Fruit fly (Drosophila melanogaster) whole organism, embryonic: ENCODE measurements around the gene Tnks.
A peak's percentile ranks its signal among the peaks of the same experiment; 100 is the strongest.

Experiments
- BEAF-32 ChIP-seq: fragments of 200-800 bp; sonication (Bioruptor generic); optimal IDR thresholded peaks from 3 replicates; lab custom pipeline; 2017; ENCODE audit warnings: missing biosample characterization, missing genetic modification characterization, mild to moderate bottlenecking, moderate library complexity, missing genetic modification reagents
- CG10565 ChIP-seq: fragments of 200-800 bp; sonication (Bioruptor generic); optimal IDR thresholded peaks from 3 replicates; lab custom pipeline; 2016; ENCODE audit warnings: missing biosample characterization, mild to moderate bottlenecking, missing genetic modification characterization
- CG11504 ChIP-seq: fragments of 200-800 bp; sonication (Bioruptor generic); optimal IDR thresholded peaks from 3 replicates; lab custom pipeline; 2019; ENCODE audit warnings: missing biosample characterization, mild to moderate bottlenecking, missing genetic modification characterization, moderate library complexity
- CG11723 ChIP-seq: fragments of 200-800 bp; sonication (Bioruptor generic); optimal IDR thresholded peaks from 2 replicates; lab custom pipeline; 2017; ENCODE audit warnings: missing biosample characterization, mild to moderate bottlenecking, missing genetic modification characterization
- CG15011 ChIP-seq: fragments of 200-800 bp; sonication (Bioruptor generic); optimal IDR thresholded peaks from 3 replicates; lab custom pipeline; 2018; ENCODE audit warnings: missing biosample characterization, mild to moderate bottlenecking, missing genetic modification characterization
- CG15514 ChIP-seq: fragments of 200-800 bp; sonication (Bioruptor generic); optimal IDR thresholded peaks from 3 replicates; lab custom pipeline; 2017; ENCODE audit warnings: missing biosample characterization, missing genetic modification characterization, mild to moderate bottlenecking, moderate library complexity, missing genetic modification reagents
- CG17361 ChIP-seq: fragments of 200-800 bp; sonication (Bioruptor generic); IDR thresholded peaks from 3 replicates; pipeline ENCODE4 v1.3.6; 2022; ENCODE audit warnings: missing biosample characterization, missing genetic modification characterization
- CG2712 ChIP-seq: fragments of 200-800 bp; optimal IDR thresholded peaks from 3 replicates; lab custom pipeline; 2019; ENCODE audit warnings: missing biosample characterization, mild to moderate bottlenecking, missing genetic modification characterization, moderate library complexity
- CG34422 ChIP-seq: fragments of 200-800 bp; sonication (Bioruptor generic); IDR thresholded peaks from 3 replicates; pipeline ENCODE4 v1.3.6; 2022; ENCODE audit warnings: missing biosample characterization, missing genetic modification characterization
- CG4404 ChIP-seq: fragments of 200-800 bp; sonication (Bioruptor generic); IDR thresholded peaks from 2 replicates; pipeline ENCODE4 v1.3.6; 2022; ENCODE audit warnings: missing biosample characterization, missing genetic modification characterization
- CG6791 ChIP-seq: fragments of 200-800 bp; sonication (Bioruptor generic); IDR thresholded peaks from 3 replicates; pipeline ENCODE4 v1.3.6; 2022; ENCODE audit warnings: missing biosample characterization, missing genetic modification characterization; ENCODE audit not compliant: partially characterized antibody
- CG7271 ChIP-seq: fragments of 200-800 bp; sonication (Bioruptor generic); optimal IDR thresholded peaks from 2 replicates; lab custom pipeline; 2018; ENCODE audit warnings: missing biosample characterization, mild to moderate bottlenecking, missing genetic modification characterization, moderate library complexity
- CG7556 ChIP-seq: fragments of 200-800 bp; sonication (Bioruptor generic); optimal IDR thresholded peaks from 2 replicates; lab custom pipeline; 2017; ENCODE audit warnings: missing biosample characterization, mild to moderate bottlenecking, missing genetic modification characterization
- CG7928 ChIP-seq: fragments of 200-800 bp; sonication (Bioruptor generic); optimal IDR thresholded peaks from 2 replicates; lab custom pipeline; 2017; ENCODE audit warnings: missing biosample characterization, mild to moderate bottlenecking, missing genetic modification characterization
- CG7963 ChIP-seq: fragments of 200-800 bp; sonication (Bioruptor generic); IDR thresholded peaks from 3 replicates; pipeline ENCODE4 v1.3.6; 2022; ENCODE audit warnings: missing biosample characterization, missing genetic modification characterization; ENCODE audit not compliant: partially characterized antibody
- CG9797 ChIP-seq: fragments of 200-800 bp; sonication (Bioruptor generic); optimal IDR thresholded peaks from 3 replicates; lab custom pipeline; 2018; ENCODE audit warnings: missing biosample characterization, mild to moderate bottlenecking, missing genetic modification characterization
- CG9817 ChIP-seq: fragments of 200-800 bp; sonication (Bioruptor generic); optimal IDR thresholded peaks from 2 replicates; lab custom pipeline; 2018; ENCODE audit warnings: missing biosample characterization, mild to moderate bottlenecking, missing genetic modification characterization, moderate library complexity
- Chrac-16 ChIP-seq: fragments of 200-800 bp; sonication (Bioruptor generic); optimal IDR thresholded peaks from 3 replicates; lab custom pipeline; 2016; ENCODE audit warnings: missing biosample characterization, missing genetic modification characterization
- CrebB ChIP-seq: fragments of 200-800 bp; sonication (Bioruptor generic); optimal IDR thresholded peaks from 3 replicates; lab custom pipeline; 2018; ENCODE audit warnings: missing biosample characterization, mild to moderate bottlenecking, missing genetic modification characterization
- Dll ChIP-seq: fragments of 200-800 bp; sonication (Bioruptor generic); IDR thresholded peaks from 4 replicates; pipeline ENCODE4 v1.3.6; 2022; ENCODE audit warnings: missing biosample characterization, missing genetic modification characterization; ENCODE audit not compliant: partially characterized antibody
- GATAe ChIP-seq: fragments of 200-800 bp; sonication (Bioruptor generic); conservative IDR thresholded peaks from 2 replicates; pipeline ENCODE4 v1.3.6; 2022; ENCODE audit warnings: missing biosample characterization, missing genetic modification characterization
- HLH4C ChIP-seq: fragments of 200-800 bp; sonication (Bioruptor generic); IDR thresholded peaks from 3 replicates; pipeline ENCODE4 v1.3.6; 2022; ENCODE audit warnings: missing biosample characterization, missing genetic modification characterization; ENCODE audit not compliant: partially characterized antibody
- NFAT ChIP-seq: fragments of 200-800 bp; sonication (Bioruptor generic); IDR thresholded peaks from 2 replicates; pipeline ENCODE4 v1.3.6; 2022; ENCODE audit warnings: missing biosample characterization, missing genetic modification characterization
- PHDP ChIP-seq: fragments of 200-800 bp; sonication (Bioruptor generic); optimal IDR thresholded peaks from 3 replicates; lab custom pipeline; 2018; ENCODE audit warnings: missing biosample characterization, mild to moderate bottlenecking, missing genetic modification characterization, moderate library complexity
- Ravus ChIP-seq: fragments of 200-800 bp; sonication (Bioruptor generic); IDR thresholded peaks from 2 replicates; pipeline ENCODE4 v1.3.6; 2022; ENCODE audit warnings: missing biosample characterization, missing genetic modification characterization
- ac ChIP-seq: fragments of 200-800 bp; sonication (Bioruptor generic); optimal IDR thresholded peaks from 3 replicates; lab custom pipeline; 2017; ENCODE audit warnings: missing biosample characterization, mild to moderate bottlenecking, missing genetic modification characterization
- amos ChIP-seq: fragments of 200-800 bp; sonication (Bioruptor generic); IDR thresholded peaks from 2 replicates; pipeline ENCODE4 v1.3.6; 2022; ENCODE audit warnings: missing biosample characterization, missing genetic modification characterization; ENCODE audit not compliant: partially characterized antibody
- ase ChIP-seq: fragments of 200-800 bp; sonication (Bioruptor generic); IDR thresholded peaks from 3 replicates; pipeline ENCODE4 v1.3.6; 2022; ENCODE audit warnings: missing biosample characterization, missing genetic modification characterization
- az2 ChIP-seq: fragments of 200-800 bp; sonication (Bioruptor generic); optimal IDR thresholded peaks from 3 replicates; lab custom pipeline; 2016; ENCODE audit warnings: missing biosample characterization, missing genetic modification characterization
- bsh ChIP-seq, 2 experiments: fragments of 200-800 bp; sonication (Bioruptor generic); optimal IDR thresholded peaks; 2 replicates each; lab custom pipeline; 2017 to 2018; ENCODE audit warnings: mild to moderate bottlenecking in 2 of 2, missing biosample characterization in 2 of 2, missing genetic modification characterization in 2 of 2, moderate library complexity in 1 of 2
- chm ChIP-seq: fragments of 200-800 bp; sonication (Bioruptor generic); IDR thresholded peaks from 2 replicates; pipeline ENCODE4 v1.3.6; 2022; ENCODE audit warnings: missing biosample characterization, missing genetic modification characterization
- eve ChIP-seq, 2 experiments: fragments of >200 bp; optimal IDR thresholded peaks; 2 replicates each; lab custom pipeline; 2017; ENCODE audit warnings: missing biosample characterization in 2 of 2, missing genetic modification characterization in 2 of 2
- exex ChIP-seq: fragments of 200-800 bp; sonication (Bioruptor generic); optimal IDR thresholded peaks from 4 replicates; lab custom pipeline; 2018; ENCODE audit warnings: missing biosample characterization, mild to moderate bottlenecking, missing genetic modification characterization, moderate library complexity
- fd96Cb ChIP-seq: fragments of 200-800 bp; sonication (Bioruptor generic); optimal IDR thresholded peaks from 2 replicates; lab custom pipeline; 2018; ENCODE audit warnings: missing biosample characterization, mild to moderate bottlenecking, missing genetic modification characterization, moderate library complexity
- ftz-f1 ChIP-seq: fragments of 200-800 bp; sonication (Bioruptor generic); optimal IDR thresholded peaks from 2 replicates; lab custom pipeline; 2016; ENCODE audit warnings: missing biosample characterization, missing genetic modification characterization
- gfzf ChIP-seq: fragments of 200-800 bp; sonication (Bioruptor generic); optimal IDR thresholded peaks from 2 replicates; lab custom pipeline; 2016; ENCODE audit warnings: missing biosample characterization, mild to moderate bottlenecking, missing genetic modification characterization, moderate library complexity
- gro ChIP-seq: fragments of 200-800 bp; sonication (Bioruptor generic); optimal IDR thresholded peaks from 2 replicates; lab custom pipeline; 2016; ENCODE audit warnings: missing biosample characterization, missing genetic modification characterization
- kah ChIP-seq: fragments of 200-800 bp; sonication (Bioruptor generic); optimal IDR thresholded peaks from 2 replicates; lab custom pipeline; 2018; ENCODE audit warnings: missing biosample characterization, mild to moderate bottlenecking, missing genetic modification characterization
- lola ChIP-seq, 3 experiments: fragments of >200 bp in 2 of 3; fragments of 200-800 bp in 1 of 3; sonication (Bioruptor generic) in 1 of 3; optimal IDR thresholded peaks; 2 replicates each; lab custom pipeline; 2017 to 2019; ENCODE audit warnings: missing biosample characterization in 3 of 3, missing genetic modification characterization in 3 of 3, mild to moderate bottlenecking in 1 of 3, moderate library complexity in 1 of 3
- nerfin-2 ChIP-seq: fragments of 200-800 bp; sonication (Bioruptor generic); IDR thresholded peaks from 2 replicates; pipeline ENCODE4 v1.3.6; 2022; ENCODE audit warnings: missing biosample characterization, missing genetic modification characterization; ENCODE audit not compliant: partially characterized antibody
- odd ChIP-seq: fragments of 200-800 bp; sonication (Bioruptor generic); optimal IDR thresholded peaks from 2 replicates; lab custom pipeline; 2017; ENCODE audit warnings: missing biosample characterization, mild to moderate bottlenecking, missing genetic modification characterization
- pan ChIP-seq, 4 experiments: fragments of >200 bp in 3 of 4; fragments of 200-800 bp in 1 of 4; sonication (Bioruptor generic) in 1 of 4; optimal IDR thresholded peaks in 3 of 4; IDR thresholded peaks in 1 of 4; 2 replicates each; pipeline versions ENCODE4 v1.3.6 to Lab custom; 2017 to 2022; ENCODE audit warnings: missing biosample characterization in 2 of 4, missing genetic modification characterization in 2 of 4, mixed read lengths in 1 of 4
- prd ChIP-seq, 3 experiments: fragments of >200 bp in 2 of 3; fragments of 200-800 bp in 1 of 3; sonication (Bioruptor generic) in 1 of 3; optimal IDR thresholded peaks in 2 of 3; IDR thresholded peaks in 1 of 3; 2 replicates in 2 of 3; 3 replicates in 1 of 3; pipeline versions ENCODE4 v1.3.6 to Lab custom; 2017 to 2022; ENCODE audit warnings: missing biosample characterization in 1 of 3, missing genetic modification characterization in 1 of 3
- pum ChIP-seq: fragments of 200-800 bp; sonication (Bioruptor generic); optimal IDR thresholded peaks from 2 replicates; lab custom pipeline; 2016; ENCODE audit warnings: missing biosample characterization, missing genetic modification characterization
- repo ChIP-seq: fragments of 200-800 bp; sonication (Bioruptor generic); optimal IDR thresholded peaks from 2 replicates; lab custom pipeline; 2016; ENCODE audit warnings: missing biosample characterization, missing genetic modification characterization
- tio ChIP-seq: fragments of 200-800 bp; sonication (Bioruptor generic); optimal IDR thresholded peaks from 2 replicates; lab custom pipeline; 2017; ENCODE audit warnings: missing biosample characterization, missing genetic modification characterization, inconsistent platforms
- ttk ChIP-seq: fragments of 200-800 bp; sonication (Bioruptor generic); IDR thresholded peaks from 2 replicates; pipeline ENCODE4 v2.1.2; 2022; ENCODE audit warnings: missing biosample characterization, missing genetic modification characterization
- yki ChIP-seq: fragments of >200 bp; optimal IDR thresholded peaks from 3 replicates; lab custom pipeline; 2018

The Tnks gene

DNA sequence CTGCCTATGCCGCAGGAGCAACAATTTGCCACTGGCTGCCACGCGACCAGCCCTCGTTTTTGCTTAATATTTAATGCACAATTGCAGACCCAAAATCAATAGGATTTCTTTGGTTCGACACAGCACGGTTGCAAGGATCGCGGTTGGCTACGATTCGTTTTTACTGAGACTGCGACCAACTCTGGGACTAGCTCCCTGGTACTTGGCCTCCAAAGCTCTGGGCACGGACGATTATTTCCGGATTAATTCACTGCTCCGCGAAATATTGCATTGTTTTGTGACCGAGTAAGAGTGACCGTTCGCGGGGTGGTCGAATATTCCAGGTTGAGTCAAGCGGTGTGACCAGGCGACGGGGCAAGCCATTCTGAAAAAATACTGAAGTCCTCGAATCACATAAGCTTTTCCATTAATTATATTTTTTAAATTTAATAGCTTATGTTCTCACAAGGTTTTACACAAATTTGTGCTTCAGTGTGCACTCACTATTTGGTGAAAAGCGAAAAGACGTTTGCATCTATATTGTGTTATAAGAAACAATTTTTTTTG lies at the start of gene Tnks (continued):
- TF ChIP-seq eve (GFP tag; optimal IDR thresholded peaks at IDR 0.05; lab: Kevin White, UChicago) (no peak), CG9817 (tag; lab: Kevin White, UChicago) (no peak), pan (optimal IDR thresholded peaks at IDR 0.05; lab: Kevin White, UChicago) (no peak), pan (GFP tag; optimal IDR thresholded peaks at IDR 0.05 in 1 of 2, IDR thresholded peaks at IDR 0.05 in 1 of 2) (no peak), NFAT (GFP tag; lab: Robert Waterston, UW) (no peak), PHDP (no peak), CG7271 (tag; lab: Kevin White, UChicago) (no peak), CG10565 (GFP tag; lab: Kevin White, UChicago) (no peak), yki (lab: Kevin White, UChicago) (no peak), CG15514 (no peak), Ravus (no peak), CG6791 (GFP tag; lab: Robert Waterston, UW) (no peak), exex (tag; lab: Kevin White, UChicago) (no peak), CG4404 (GFP tag; lab: Robert Waterston, UW) (no peak), CG11723 (GFP tag; lab: Kevin White, UChicago) (no peak), bsh (GFP tag; optimal IDR thresholded peaks at IDR 0.05; lab: Kevin White, UChicago) (no peak), gfzf (GFP tag; lab: Kevin White, UChicago) (peak; percentile 83), tio (GFP tag; lab: Kevin White, UChicago) (no peak), Dll (GFP tag; lab: Robert Waterston, UW) (no peak), CG9797 (GFP tag; lab: Kevin White, UChicago) (peak; percentile 74), BEAF-32 (GFP tag; lab: Kevin White, UChicago) (no peak), az2 (GFP tag; lab: Kevin White, UChicago) (no peak), chm (GFP tag; lab: Robert Waterston, UW) (peak; percentile 7; the same call in 1 of the 2 replicates), lola (GFP tag; optimal IDR thresholded peaks at IDR 0.05; lab: Kevin White, UChicago) (no peak), gro (GFP tag; lab: Kevin White, UChicago) (no peak), ac (no peak), nerfin-2 (GFP tag; lab: Robert Waterston, UW) (no peak), ase (no peak), kah (GFP tag; lab: Kevin White, UChicago) (no peak), fd96Cb (tag; lab: Kevin White, UChicago) (no peak), CG2712 (tag; lab: Kevin White, UChicago) (no peak), CG11504 (tag; lab: Kevin White, UChicago) (no peak), CG7928 (GFP tag; lab: Kevin White, UChicago) (no peak), amos (GFP tag; lab: Robert Waterston, UW) (peak; percentile 8; the same call in 1 of the 2 replicates), Chrac-16 (GFP tag; lab: Kevin White, UChicago) (no peak), HLH4C (GFP tag; lab: Robert Waterston, UW) (no peak), CG7963 (GFP tag; lab: Robert Waterston, UW) (no peak), CG7556 (GFP tag; lab: Kevin White, UChicago) (no peak), prd (optimal IDR thresholded peaks at IDR 0.05; lab: Kevin White, UChicago) (no peak), prd (GFP tag; IDR thresholded peaks at IDR 0.05; lab: Robert Waterston, UW) (no peak), pum (GFP tag; lab: Kevin White, UChicago) (no peak), CG34422 (no peak), odd (GFP tag; lab: Kevin White, UChicago) (no peak), ttk (GFP tag; lab: Robert Waterston, UW) (no peak), ftz-f1 (no peak), CrebB (no peak), CG15011 (GFP tag; lab: Kevin White, UChicago) (no peak), CG17361 (GFP tag; lab: Robert Waterston, UW) (no peak), GATAe (GFP tag; lab: Robert Waterston, UW) (no peak), repo (GFP tag; lab: Kevin White, UChicago) (no peak)
